Worm (Caenorhabditis elegans): ENCODE measurements around the gene usp-50.

The usp-50 gene

ce11 chrV:17951172-17951999 lies 26.7 kb downstream of the usp-50 start, which contains the start of gene Y59A8B.24 (continued):
- TF ChIP-seq repo-1 (tag; optimal IDR thresholded peaks at IDR 0.05) (peak; percentile 53), xnd-1 (tag; optimal IDR thresholded peaks at IDR 0.05) (no peak), lin-40 (tag; optimal IDR thresholded peaks at IDR 0.05) (peak; percentile 89), F23B12.7 (tag; optimal IDR thresholded peaks at IDR 0.05; ENCODE audit: insufficient read depth) (peak; percentile 28), mxl-1 (tag; optimal IDR thresholded peaks at IDR 0.05) (no peak), atf-7 (tag; optimal IDR thresholded peaks at IDR 0.05) (peak; percentile 89), bed-1 (GFP tag; IDR thresholded peaks at IDR 0.05) (0 out of 2 replicates have a peak, but pooled peaks have one; percentile 43), aptf-2 (GFP tag; conservative IDR thresholded peaks at IDR 0.05) (no peak), snpc-1.3 (tag; optimal IDR thresholded peaks at IDR 0.05; ENCODE audit: insufficient read depth) (no peak), tlf-1 (GFP tag; optimal IDR thresholded peaks at IDR 0.05) (peak; percentile 62), madf-3 (GFP tag; IDR thresholded peaks at IDR 0.05) (peak; percentile 97), F55B11.4 (tag; optimal IDR thresholded peaks at IDR 0.05; ENCODE audit: borderline replicate concordance, insufficient read depth) (no peak), efl-1 (GFP tag; optimal IDR thresholded peaks at IDR 0.05) (no peak), sptf-2 (GFP tag; optimal IDR thresholded peaks at IDR 0.05) (peak; percentile 33), athp-1 (tag; optimal IDR thresholded peaks at IDR 0.05) (peak; percentile 91), nfyb-1 (GFP tag; IDR thresholded peaks at IDR 0.05) (peak; percentile 92), T07F8.4 (tag; optimal IDR thresholded peaks at IDR 0.05) (peak; percentile 17), F49E8.2 (tag; optimal IDR thresholded peaks at IDR 0.05; ENCODE audit: insufficient read depth) (no peak), ztf-3 (GFP tag; optimal IDR thresholded peaks at IDR 0.05) (peak; percentile 67), mel-28 (tag; optimal IDR thresholded peaks at IDR 0.05; ENCODE audit: borderline replicate concordance) (peak; percentile 73), lin-35 (GFP tag; optimal IDR thresholded peaks at IDR 0.05) (peak in 1 of 3 experiments; percentile 70)

ce11 chrV:17952280-17952679 lies 27.6 kb downstream of the usp-50 start:
- TF ChIP-seq madf-6 (GFP tag; IDR thresholded peaks at IDR 0.05), result no peak
- no peak for TF ChIP-seq nhr-179 (tag; optimal IDR thresholded peaks at IDR 0.05)
- no peak for TF ChIP-seq dox-1 (GFP tag; IDR thresholded peaks at IDR 0.05)
- TF ChIP-seq egl-18 (GFP tag; IDR thresholded peaks at IDR 0.05), result no peak
- no peak for TF ChIP-seq unc-130 (GFP tag; optimal IDR thresholded peaks at IDR 0.05)
- peak; percentile 51; the same call in 1 of the 2 replicates for TF ChIP-seq zfh-2 (GFP tag; conservative IDR thresholded peaks at IDR 0.05)
- no peak for TF ChIP-seq hlh-26 (GFP tag; conservative IDR thresholded peaks at IDR 0.05)
- TF ChIP-seq ZK185.1 (tag; optimal IDR thresholded peaks at IDR 0.05; ENCODE audit: poor library complexity, severe bottlenecking), result no peak
- no peak for TF ChIP-seq mes-4 (tag; optimal IDR thresholded peaks at IDR 0.05)
- no peak for TF ChIP-seq tlf-1 (GFP tag; optimal IDR thresholded peaks at IDR 0.05)
- 0 out of 2 replicates have a peak, but pooled peaks have one; percentile 16 for TF ChIP-seq ztf-25 (GFP tag; IDR thresholded peaks at IDR 0.05)
- TF ChIP-seq athp-1 (tag; optimal IDR thresholded peaks at IDR 0.05), result no peak
- TF ChIP-seq F39B2.1 (GFP tag; IDR thresholded peaks at IDR 0.05), result no peak

DNA sequence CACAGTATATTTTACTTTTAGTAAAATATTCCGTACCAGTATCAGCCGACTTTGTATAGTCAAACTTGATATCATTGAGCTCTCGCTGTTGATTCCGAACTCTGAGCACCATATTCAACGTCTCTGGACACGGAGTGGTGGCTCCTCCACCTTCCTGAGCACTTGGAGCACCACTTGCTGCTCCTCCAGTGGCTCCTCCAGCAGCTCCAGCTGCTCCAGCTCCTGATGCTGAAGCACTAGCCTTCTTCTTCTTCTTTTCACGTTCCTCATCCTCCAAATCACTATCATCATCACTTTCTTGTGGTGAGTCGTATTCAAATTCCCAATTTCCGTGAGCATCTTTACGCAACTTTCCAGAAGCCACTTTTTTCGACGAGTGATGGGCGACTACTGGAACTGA lies 31.4 kb downstream of the usp-50 start:
- TF ChIP-seq zfh-2 (GFP tag; conservative IDR thresholded peaks at IDR 0.05) (peak; percentile 44; the same call in 1 of the 2 replicates), egl-44 (GFP tag; IDR thresholded peaks at IDR 0.05) (no peak), egrh-3 (GFP tag; IDR thresholded peaks at IDR 0.05) (peak; percentile 57; the same call in 1 of the 2 replicates)
